Fruit fly (Drosophila melanogaster): Measurements from ENCODE around the gene msi.

Gene msi

dm6 chr3R:25482463-25483173, 33.3 kb upstream of the msi start, which contains the start of the genes XNP, CG42488 and CG5116 (continued):
- TF ChIP-seq CG6175 (GFP tag; IDR thresholded peaks at IDR 0.05) (no peak), CG7357 (GFP tag; IDR thresholded peaks at IDR 0.05) (no peak), Dip3 (GFP tag; optimal IDR thresholded peaks at IDR 0.05) (peak; percentile 31), gcm2 (GFP tag; optimal IDR thresholded peaks at IDR 0.05) (no peak), ase (GFP tag; IDR thresholded peaks at IDR 0.05) (no peak), Ets65A (GFP tag) (peak; percentile 93), CG7372 (GFP tag; IDR thresholded peaks at IDR 0.05) (peak; percentile 43), wek (GFP tag; optimal IDR thresholded peaks at IDR 0.05) (no peak), CG2129 (GFP tag; IDR thresholded peaks at IDR 0.05; ENCODE audit: partially characterized antibody) (peak; percentile 99), CG16813 (GFP tag; IDR thresholded peaks at IDR 0.05; ENCODE audit: partially characterized antibody) (peak; percentile 99), mld (GFP tag; IDR thresholded peaks at IDR 0.05; ENCODE audit: partially characterized antibody) (peak; percentile 94), Taf1 (GFP tag; IDR thresholded peaks at IDR 0.05) (peak; percentile 34; the same call in 1 of the 2 replicates), Elba2 (GFP tag; optimal IDR thresholded peaks at IDR 0.05) (peak; percentile 1), ab (GFP tag; optimal IDR thresholded peaks at IDR 0.05) (no peak), ssp (GFP tag; IDR thresholded peaks at IDR 0.05) (0 out of 2 replicates have a peak, but pooled peaks have one; percentile 46), CG9437 (GFP tag; optimal IDR thresholded peaks at IDR 0.05) (peak; percentile 57), CG18599 (GFP tag; optimal IDR thresholded peaks at IDR 0.05) (no peak), knrl (GFP tag; IDR thresholded peaks at IDR 0.05; ENCODE audit: partially characterized antibody) (peak; percentile 99), bsh (GFP tag; optimal IDR thresholded peaks at IDR 0.05) (peak; percentile 27 to 88), Ssrp (tag; optimal IDR thresholded peaks at IDR 0.05) (peak; percentile 15), Rfx (GFP tag; IDR thresholded peaks at IDR 0.05) (peak; percentile 72), CG3847 (GFP tag; IDR thresholded peaks at IDR 0.05) (peak; percentile 83), CG13287 (GFP tag; IDR thresholded peaks at IDR 0.05; ENCODE audit: partially characterized antibody) (peak; percentile 99), wor (GFP tag; IDR thresholded peaks at IDR 0.05) (no peak), Ets97D (GFP tag; optimal IDR thresholded peaks at IDR 0.05) (peak; percentile 71), CG9727 (GFP tag; optimal IDR thresholded peaks at IDR 0.05) (peak; percentile 57), Six4 (GFP tag; optimal IDR thresholded peaks at IDR 0.05) (peak; percentile 11), Dip2 (GFP tag; IDR thresholded peaks at IDR 0.05) (no peak), amos (GFP tag; IDR thresholded peaks at IDR 0.05; ENCODE audit: partially characterized antibody) (peak; percentile 97), dysf (GFP tag; IDR thresholded peaks at IDR 0.05) (peak; percentile 40; the same call in 1 of the 3 replicates), prd (optimal IDR thresholded peaks at IDR 0.05) (no peak), prd (GFP tag; IDR thresholded peaks at IDR 0.05) (peak; percentile 62), Hand (GFP tag; optimal IDR thresholded peaks at IDR 0.05) (no peak), Opbp (GFP tag; IDR thresholded peaks at IDR 0.05; ENCODE audit: partially characterized antibody) (peak; percentile 97), Sin3A (optimal IDR thresholded peaks at IDR 0.05) (peak; percentile 95), sob (GFP tag; IDR thresholded peaks at IDR 0.05) (peak; percentile 49), B-H1 (GFP tag; IDR thresholded peaks at IDR 0.05) (no peak), Xbp1 (GFP tag; optimal IDR thresholded peaks at IDR 0.05) (peak; percentile 66), Max (GFP tag; optimal IDR thresholded peaks at IDR 0.05) (peak; percentile 66), YL-1 (GFP tag; optimal IDR thresholded peaks at IDR 0.05) (peak; percentile 88), E2f2 (GFP tag; IDR thresholded peaks at IDR 0.05) (peak; percentile 62; the same call in 1 of the 2 replicates), org-1 (GFP tag; optimal IDR thresholded peaks at IDR 0.05) (no peak), CG10979 (tag; optimal IDR thresholded peaks at IDR 0.05) (peak; percentile 41), Tbp (GFP tag; optimal IDR thresholded peaks at IDR 0.05) (no peak), Gug (GFP tag; IDR thresholded peaks at IDR 0.05) (peak; percentile 61; the same call in 2 of the 4 replicates), CG13775 (GFP tag; optimal IDR thresholded peaks at IDR 0.05) (peak; percentile 70), unc-4 (GFP tag; IDR thresholded peaks at IDR 0.05; ENCODE audit: partially characterized antibody) (peak; percentile 99), Blimp-1 (GFP tag; optimal IDR thresholded peaks at IDR 0.05) (no peak), Dek (tag; optimal IDR thresholded peaks at IDR 0.05) (peak; percentile 32), CG18619 (GFP tag; optimal IDR thresholded peaks at IDR 0.05) (peak; percentile 31)
